Worm (Caenorhabditis elegans) whole organism, L2 larva: ENCODE data around the gene ZK177.3.

Source experiments
- C34F6.9 ChIP-seq: fragments of 150-350 bp; optimal IDR thresholded peaks from 2 replicates; lab custom pipeline; 2014; ENCODE audit warnings: missing biosample characterization, missing genetic modification characterization
- F13H6.1 ChIP-seq: sonication (generic microtip); optimal IDR thresholded peaks from 2 replicates; lab custom pipeline; 2016; ENCODE audit warnings: missing genetic modification characterization, missing compliant biosample characterization
- R02D3.7 ChIP-seq: fragments of 150-350 bp; optimal IDR thresholded peaks from 2 replicates; lab custom pipeline; 2014; ENCODE audit warnings: missing biosample characterization, missing genetic modification characterization
- Y55F3AM.14 ChIP-seq: fragments of 200-800 bp; sonication (Bioruptor generic); optimal IDR thresholded peaks from 2 replicates; lab custom pipeline; 2018; ENCODE audit warnings: mild to moderate bottlenecking, missing genetic modification characterization, missing compliant biosample characterization
- ZK546.5 ChIP-seq: sonication (generic microtip); optimal IDR thresholded peaks from 2 replicates; lab custom pipeline; 2017; ENCODE audit warnings: missing biosample characterization, missing genetic modification characterization
- alr-1 ChIP-seq: fragments of 150-350 bp; optimal IDR thresholded peaks from 2 replicates; lab custom pipeline; 2014; ENCODE audit warnings: missing biosample characterization, missing genetic modification characterization
- aly-2 ChIP-seq: fragments of 150-350 bp; optimal IDR thresholded peaks from 2 replicates; lab custom pipeline; 2014; ENCODE audit warnings: missing biosample characterization, missing genetic modification characterization
- ama-1 ChIP-seq: fragments of 150-350 bp; optimal IDR thresholded peaks from 2 replicates; lab custom pipeline; 2018; ENCODE audit warnings: inconsistent platforms
- blmp-1 ChIP-seq: sonication (generic microtip); optimal IDR thresholded peaks from 2 replicates; lab custom pipeline; 2017; ENCODE audit warnings: missing genetic modification characterization, mild to moderate bottlenecking, missing compliant biosample characterization, antibody characterized with exemption, moderate library complexity; ENCODE audit not compliant: insufficient read depth
- ceh-16 ChIP-seq: fragments of 150-350 bp; optimal IDR thresholded peaks from 2 replicates; lab custom pipeline; 2014; ENCODE audit warnings: missing biosample characterization, missing genetic modification characterization
- ceh-82 ChIP-seq: fragments of 150-350 bp; optimal IDR thresholded peaks from 2 replicates; lab custom pipeline; 2014; ENCODE audit warnings: missing biosample characterization, missing genetic modification characterization
- crh-2 ChIP-seq: sonication (generic microtip); optimal IDR thresholded peaks from 2 replicates; lab custom pipeline; 2017; ENCODE audit warnings: missing biosample characterization, missing genetic modification characterization
- dmd-4 ChIP-seq: sonication (generic microtip); optimal IDR thresholded peaks from 2 replicates; lab custom pipeline; 2017; ENCODE audit warnings: missing biosample characterization, missing genetic modification characterization
- egl-27 ChIP-seq: sonication (generic microtip); optimal IDR thresholded peaks from 3 replicates; lab custom pipeline; 2017; ENCODE audit warnings: missing biosample characterization, missing genetic modification reagents, missing genetic modification characterization
- elt-1 ChIP-seq: fragments of 150-350 bp; optimal IDR thresholded peaks from 2 replicates; lab custom pipeline; 2014; ENCODE audit warnings: missing biosample characterization, missing genetic modification characterization
- elt-3 ChIP-seq: sonication (generic microtip); optimal IDR thresholded peaks from 2 replicates; lab custom pipeline; 2017; ENCODE audit warnings: missing biosample characterization, missing genetic modification characterization
- fos-1 ChIP-seq: fragments of 150-350 bp; optimal IDR thresholded peaks from 2 replicates; lab custom pipeline; 2014; ENCODE audit warnings: missing biosample characterization, missing genetic modification characterization
- gmeb-1 ChIP-seq: fragments of 150-350 bp; optimal IDR thresholded peaks from 2 replicates; lab custom pipeline; 2014; ENCODE audit warnings: missing biosample characterization, missing genetic modification characterization
- lin-11 ChIP-seq: fragments of 150-350 bp; sonication (generic microtip); optimal IDR thresholded peaks from 2 replicates; lab custom pipeline; 2014; ENCODE audit warnings: missing biosample characterization, missing genetic modification characterization, inconsistent platforms, mixed read lengths
- lin-13 ChIP-seq: fragments of 150-350 bp; optimal IDR thresholded peaks from 2 replicates; lab custom pipeline; 2014; ENCODE audit warnings: missing biosample characterization, missing genetic modification reagents, missing genetic modification characterization
- lin-39 ChIP-seq: fragments of 150-350 bp; optimal IDR thresholded peaks from 2 replicates; lab custom pipeline; 2014; ENCODE audit warnings: missing biosample characterization, missing genetic modification reagents, missing genetic modification characterization
- lsy-2 ChIP-seq, 2 experiments: fragments of 150-350 bp in 1 of 2; sonication (generic microtip) in 1 of 2; optimal IDR thresholded peaks; 2 replicates each; lab custom pipeline; 2014 to 2017; ENCODE audit warnings: missing biosample characterization in 2 of 2, missing genetic modification characterization in 2 of 2
- mab-5 ChIP-seq: fragments of 150-350 bp; optimal IDR thresholded peaks from 2 replicates; lab custom pipeline; 2014; ENCODE audit warnings: missing biosample characterization, missing genetic modification characterization
- mbf-1 ChIP-seq: sonication (generic microtip); optimal IDR thresholded peaks from 2 replicates; lab custom pipeline; 2017; ENCODE audit warnings: missing biosample characterization, missing genetic modification characterization
- mdl-1 ChIP-seq, 2 experiments: fragments of 150-350 bp in 1 of 2; sonication (generic microtip) in 1 of 2; optimal IDR thresholded peaks; 2 replicates each; lab custom pipeline; 2017; ENCODE audit warnings: missing biosample characterization in 2 of 2, missing genetic modification characterization in 2 of 2
- nhr-10 ChIP-seq: sonication (generic microtip); optimal IDR thresholded peaks from 2 replicates; lab custom pipeline; 2017; ENCODE audit warnings: missing biosample characterization, missing genetic modification characterization
- nhr-11 ChIP-seq: fragments of 150-350 bp; optimal IDR thresholded peaks from 2 replicates; lab custom pipeline; 2014; ENCODE audit warnings: missing biosample characterization, missing genetic modification characterization
- nhr-12 ChIP-seq: fragments of 150-350 bp; optimal IDR thresholded peaks from 2 replicates; lab custom pipeline; 2014; ENCODE audit warnings: missing biosample characterization, missing genetic modification characterization
- nhr-129 ChIP-seq: fragments of 150-350 bp; optimal IDR thresholded peaks from 2 replicates; lab custom pipeline; 2014; ENCODE audit warnings: missing biosample characterization, missing genetic modification characterization
- nhr-21 ChIP-seq: fragments of 150-350 bp; optimal IDR thresholded peaks from 2 replicates; lab custom pipeline; 2014; ENCODE audit warnings: missing biosample characterization, missing genetic modification characterization
- nhr-23 ChIP-seq: fragments of 150-350 bp; optimal IDR thresholded peaks from 2 replicates; lab custom pipeline; 2014; ENCODE audit warnings: missing biosample characterization, missing genetic modification reagents, missing genetic modification characterization
- nhr-237 ChIP-seq: fragments of 150-350 bp; optimal IDR thresholded peaks from 2 replicates; lab custom pipeline; 2014; ENCODE audit warnings: missing biosample characterization, missing genetic modification characterization
- nhr-25 ChIP-seq: fragments of 150-350 bp; sonication (generic microtip); optimal IDR thresholded peaks from 3 replicates; lab custom pipeline; 2014; ENCODE audit warnings: missing biosample characterization, missing genetic modification characterization
- nhr-6 ChIP-seq: fragments of 150-350 bp; optimal IDR thresholded peaks from 2 replicates; lab custom pipeline; 2014; ENCODE audit warnings: missing biosample characterization, missing genetic modification characterization
- nhr-77 ChIP-seq: fragments of 150-350 bp; optimal IDR thresholded peaks from 2 replicates; lab custom pipeline; 2014; ENCODE audit warnings: missing biosample characterization, missing genetic modification characterization
- peb-1 ChIP-seq: fragments of 150-350 bp; optimal IDR thresholded peaks from 2 replicates; lab custom pipeline; 2014; ENCODE audit warnings: missing biosample characterization, missing genetic modification characterization
- sem-4 ChIP-seq: fragments of 150-350 bp; optimal IDR thresholded peaks from 2 replicates; lab custom pipeline; 2014; ENCODE audit warnings: missing biosample characterization, missing genetic modification reagents, missing genetic modification characterization
- skn-1 ChIP-seq: sonication (generic microtip); optimal IDR thresholded peaks from 2 replicates; lab custom pipeline; 2017; ENCODE audit warnings: missing biosample characterization, missing genetic modification characterization
- sma-3 ChIP-seq: sonication (generic microtip); optimal IDR thresholded peaks from 2 replicates; lab custom pipeline; 2016; ENCODE audit warnings: missing genetic modification reagents, missing genetic modification characterization, missing compliant biosample characterization
- sma-9 ChIP-seq, 2 experiments: fragments of 150-350 bp in 1 of 2; sonication (generic microtip) in 1 of 2; optimal IDR thresholded peaks; 2 replicates each; lab custom pipeline; 2014 to 2016; ENCODE audit warnings: missing genetic modification characterization in 2 of 2, mild to moderate bottlenecking in 1 of 2, missing biosample characterization in 1 of 2, missing compliant biosample characterization in 1 of 2, missing genetic modification reagents in 1 of 2, moderate library complexity in 1 of 2
- snpc-4 ChIP-seq: fragments of 150-350 bp; optimal IDR thresholded peaks from 2 replicates; lab custom pipeline; 2014; ENCODE audit warnings: missing biosample characterization, missing genetic modification characterization
- unc-39 ChIP-seq: fragments of 150-350 bp; optimal IDR thresholded peaks from 2 replicates; lab custom pipeline; 2014; ENCODE audit warnings: missing biosample characterization, missing genetic modification characterization
- unc-55 ChIP-seq: fragments of 150-350 bp; sonication (generic microtip); optimal IDR thresholded peaks from 3 replicates; lab custom pipeline; 2014; ENCODE audit warnings: missing biosample characterization, missing genetic modification reagents, missing genetic modification characterization
- unc-62 ChIP-seq: fragments of 150-350 bp; optimal IDR thresholded peaks from 2 replicates; lab custom pipeline; 2014; ENCODE audit warnings: missing biosample characterization, missing genetic modification reagents, missing genetic modification characterization
- zag-1 ChIP-seq: fragments of 150-350 bp; optimal IDR thresholded peaks from 2 replicates; lab custom pipeline; 2014; ENCODE audit warnings: missing biosample characterization, missing genetic modification characterization
- ztf-1 ChIP-seq: fragments of 200-800 bp; sonication (Bioruptor generic); conservative IDR thresholded peaks from 2 replicates; pipeline ENCODE4 v1.3.6; 2022; ENCODE audit warnings: missing genetic modification characterization, missing compliant biosample characterization
- ztf-11 ChIP-seq: sonication (generic microtip); optimal IDR thresholded peaks from 2 replicates; lab custom pipeline; 2017; ENCODE audit warnings: missing biosample characterization, missing genetic modification characterization
- ztf-4 ChIP-seq: fragments of 150-350 bp; optimal IDR thresholded peaks from 2 replicates; lab custom pipeline; 2014; ENCODE audit warnings: missing biosample characterization, missing genetic modification characterization

Gene ZK177.3

ce11 chrII:5544145-5544515, 28.5 kb downstream of the ZK177.3 start:
- TF ChIP-seq gmeb-1 (peak; percentile 66), ama-1 (peak; percentile 93), nhr-129 (tag; lab: Kevin White, UChicago) (peak; percentile 89), ceh-82 (tag; lab: Kevin White, UChicago) (no peak), lsy-2 (tag; optimal IDR thresholded peaks at IDR 0.05; lab: Kevin White, UChicago) (peak in 1 of 2 experiments; percentile 73), unc-55 (no peak), lin-39 (tag; lab: Kevin White, UChicago) (no peak), nhr-21 (tag; lab: Kevin White, UChicago) (peak; percentile 85), sma-3 (GFP tag; lab: Kevin White, UChicago) (peak; percentile 66), skn-1 (tag; lab: Kevin White, UChicago) (no peak), nhr-23 (no peak), peb-1 (tag; lab: Kevin White, UChicago) (no peak), alr-1 (no peak), aly-2 (tag; lab: Kevin White, UChicago) (no peak), nhr-11 (tag; lab: Kevin White, UChicago) (no peak), Y55F3AM.14 (GFP tag; lab: Kevin White, UChicago) (no peak), nhr-77 (tag; lab: Kevin White, UChicago) (peak; percentile 6), nhr-6 (peak; percentile 16), nhr-237 (tag; lab: Kevin White, UChicago) (no peak), C34F6.9 (no peak), ceh-16 (tag; lab: Kevin White, UChicago) (no peak), lin-13 (peak; percentile 27), unc-39 (no peak), nhr-12 (tag; lab: Kevin White, UChicago) (no peak), nhr-10 (tag; lab: Kevin White, UChicago) (peak; percentile 15), R02D3.7 (no peak), sma-9 (GFP tag; optimal IDR thresholded peaks at IDR 0.05; lab: Kevin White, UChicago) (peak; percentile 76), sma-9 (tag; optimal IDR thresholded peaks at IDR 0.05; lab: Kevin White, UChicago) (no peak), ztf-4 (no peak), ztf-11 (tag; lab: Kevin White, UChicago) (no peak), zag-1 (tag; lab: Kevin White, UChicago) (no peak), sem-4 (tag; lab: Kevin White, UChicago) (no peak), dmd-4 (tag; lab: Kevin White, UChicago) (no peak), elt-3 (tag; lab: Kevin White, UChicago) (no peak), mab-5 (tag; lab: Kevin White, UChicago) (no peak), lin-11 (tag; lab: Kevin White, UChicago) (no peak), elt-1 (tag; lab: Kevin White, UChicago) (no peak), egl-27 (no peak), ZK546.5 (tag; lab: Kevin White, UChicago) (no peak), fos-1 (tag; lab: Kevin White, UChicago) (peak; percentile 11), mdl-1 (tag; optimal IDR thresholded peaks at IDR 0.05; lab: Kevin White, UChicago) (no peak), crh-2 (peak; percentile 60), nhr-25 (tag; lab: Kevin White, UChicago) (no peak), mbf-1 (tag; lab: Kevin White, UChicago) (no peak), unc-62 (no peak), snpc-4 (tag; lab: Kevin White, UChicago) (peak; percentile 98), F13H6.1 (tag; lab: Kevin White, UChicago) (no peak), ztf-1 (GFP tag; lab: Robert Waterston, UW) (no peak), blmp-1 (tag; lab: Kevin White, UChicago) (no peak)
